Worm (Caenorhabditis elegans) whole organism, L1 larva: ENCODE results near the gene K11H3.5.

Source experiments
- C16A3.4 ChIP-seq: fragments of 150-350 bp; optimal IDR thresholded peaks from 2 replicates; lab custom pipeline; 2014; ENCODE audit warnings: missing biosample characterization, missing genetic modification characterization
- C34B4.2 ChIP-seq: sonication (generic microtip); optimal IDR thresholded peaks from 2 replicates; lab custom pipeline; 2017; ENCODE audit warnings: mild to moderate bottlenecking, missing genetic modification characterization, missing compliant biosample characterization
- F16B12.6 ChIP-seq: fragments of 150-350 bp; optimal IDR thresholded peaks from 2 replicates; lab custom pipeline; 2014; ENCODE audit warnings: missing biosample characterization, missing genetic modification characterization
- aha-1 ChIP-seq: fragments of 150-350 bp; optimal IDR thresholded peaks from 2 replicates; lab custom pipeline; 2014; ENCODE audit warnings: missing biosample characterization, missing genetic modification characterization
- ama-1 ChIP-seq: fragments of 150-350 bp; optimal IDR thresholded peaks from 2 replicates; lab custom pipeline; 2014
- blmp-1 ChIP-seq: fragments of 150-350 bp; optimal IDR thresholded peaks from 2 replicates; lab custom pipeline; 2014; ENCODE audit warnings: missing biosample characterization, missing genetic modification characterization
- ceh-63 ChIP-seq: fragments of 200-800 bp; sonication (Bioruptor generic); optimal IDR thresholded peaks from 2 replicates; lab custom pipeline; 2018; ENCODE audit warnings: mild to moderate bottlenecking, missing genetic modification characterization, missing compliant biosample characterization
- ceh-8 ChIP-seq: fragments of 200-800 bp; sonication (Bioruptor generic); optimal IDR thresholded peaks from 2 replicates; lab custom pipeline; 2018; ENCODE audit warnings: mild to moderate bottlenecking, missing genetic modification characterization, moderate library complexity, missing compliant biosample characterization
- ceh-82 ChIP-seq, 3 experiments: fragments of 150-350 bp in 1 of 3; sonication (generic microtip) in 2 of 3; optimal IDR thresholded peaks; 2 replicates each; lab custom pipeline; 2014 to 2017; ENCODE audit warnings: missing biosample characterization in 3 of 3, missing genetic modification characterization in 3 of 3
- ceh-88 ChIP-seq: fragments of 200-800 bp; sonication (Bioruptor generic); IDR thresholded peaks from 2 replicates; pipeline ENCODE4 v1.3.6; 2022; ENCODE audit warnings: missing genetic modification characterization, missing compliant biosample characterization
- ces-1 ChIP-seq: fragments of 150-350 bp; optimal IDR thresholded peaks from 2 replicates; lab custom pipeline; 2014; ENCODE audit warnings: missing biosample characterization, missing genetic modification reagents, missing genetic modification characterization
- dsc-1 ChIP-seq: sonication (generic microtip); optimal IDR thresholded peaks from 2 replicates; lab custom pipeline; 2016; ENCODE audit warnings: mild to moderate bottlenecking, missing genetic modification characterization, missing compliant biosample characterization
- efl-3 ChIP-seq: fragments of 200-800 bp; sonication (Bioruptor generic); optimal IDR thresholded peaks from 2 replicates; lab custom pipeline; 2018; ENCODE audit warnings: mild to moderate bottlenecking, missing genetic modification characterization, missing compliant biosample characterization
- egl-13 ChIP-seq: sonication (generic microtip); optimal IDR thresholded peaks from 2 replicates; lab custom pipeline; 2016; ENCODE audit warnings: missing genotype, missing genetic modification reagents, missing genetic modification characterization, missing compliant biosample characterization
- elt-3 ChIP-seq, 6 experiments: fragments of 150-350 bp in 1 of 6; sonication (generic microtip); optimal IDR thresholded peaks; 2 replicates each; lab custom pipeline; 2017 to 2018; ENCODE audit warnings: missing biosample characterization in 6 of 6, missing genetic modification characterization in 6 of 6, inconsistent platforms in 1 of 6
- ets-5 ChIP-seq: fragments of 200-800 bp; sonication (Bioruptor generic); IDR thresholded peaks from 2 replicates; pipeline ENCODE4 v1.3.6; 2022; ENCODE audit warnings: missing genetic modification characterization, missing compliant biosample characterization
- fkh-10 ChIP-seq: sonication (generic microtip); optimal IDR thresholded peaks from 2 replicates; lab custom pipeline; 2017; ENCODE audit warnings: missing biosample characterization, missing genetic modification reagents, missing genetic modification characterization
- fkh-8 ChIP-seq: sonication (generic microtip); optimal IDR thresholded peaks from 2 replicates; lab custom pipeline; 2016; ENCODE audit warnings: mild to moderate bottlenecking, missing genetic modification characterization, missing compliant biosample characterization
- fos-1 ChIP-seq: fragments of 150-350 bp; optimal IDR thresholded peaks from 2 replicates; lab custom pipeline; 2014; ENCODE audit warnings: missing biosample characterization, missing genetic modification characterization
- grh-1 ChIP-seq: fragments of 200-800 bp; sonication (Bioruptor generic); IDR thresholded peaks from 2 replicates; pipeline ENCODE4 v1.3.6; 2022; ENCODE audit warnings: missing genetic modification reagents, missing genetic modification characterization, missing compliant biosample characterization
- hlh-17 ChIP-seq: fragments of 200-800 bp; sonication (Bioruptor generic); optimal IDR thresholded peaks from 2 replicates; lab custom pipeline; 2018; ENCODE audit warnings: missing genetic modification characterization, mild to moderate bottlenecking, missing compliant biosample characterization, moderate library complexity, borderline replicate concordance
- hpl-2 ChIP-seq: fragments of 150-350 bp; optimal IDR thresholded peaks from 2 replicates; lab custom pipeline; 2014; ENCODE audit warnings: missing biosample characterization, missing genetic modification reagents, missing genetic modification characterization
- irx-1 ChIP-seq: sonication (generic microtip); optimal IDR thresholded peaks from 2 replicates; lab custom pipeline; 2016; ENCODE audit warnings: missing genetic modification characterization, missing compliant biosample characterization
- isw-1 ChIP-seq: fragments of 200-800 bp; sonication (Bioruptor generic); IDR thresholded peaks from 2 replicates; pipeline ENCODE4 v1.3.6; 2022; ENCODE audit warnings: missing genetic modification characterization, missing compliant biosample characterization
- jun-1 ChIP-seq: fragments of 150-350 bp; optimal IDR thresholded peaks from 2 replicates; lab custom pipeline; 2014; ENCODE audit warnings: missing biosample characterization, missing genetic modification reagents, missing genetic modification characterization
- lin-13 ChIP-seq: fragments of 150-350 bp; optimal IDR thresholded peaks from 2 replicates; lab custom pipeline; 2014; ENCODE audit warnings: missing biosample characterization, missing genetic modification reagents, missing genetic modification characterization
- lin-14 ChIP-seq: fragments of 200-800 bp; sonication (Bioruptor generic); optimal IDR thresholded peaks from 2 replicates; lab custom pipeline; 2018; ENCODE audit warnings: mild to moderate bottlenecking, missing genetic modification characterization, moderate library complexity, missing compliant biosample characterization
- lin-15B ChIP-seq: fragments of 150-350 bp; sonication (generic microtip); optimal IDR thresholded peaks from 3 replicates; lab custom pipeline; 2014; ENCODE audit warnings: missing biosample characterization, missing genetic modification characterization
- lin-39 ChIP-seq: fragments of 150-350 bp; optimal IDR thresholded peaks from 2 replicates; lab custom pipeline; 2014; ENCODE audit warnings: missing biosample characterization, missing genetic modification reagents, missing genetic modification characterization
- lsy-2 ChIP-seq, 2 experiments: fragments of 150-350 bp; optimal IDR thresholded peaks; 2 replicates each; lab custom pipeline; 2014; ENCODE audit warnings: missing biosample characterization in 2 of 2, missing genetic modification characterization in 2 of 2
- mef-2 ChIP-seq: fragments of 150-350 bp; optimal IDR thresholded peaks from 2 replicates; lab custom pipeline; 2014; ENCODE audit warnings: missing biosample characterization, missing genetic modification characterization
- mep-1 ChIP-seq: fragments of 150-350 bp; optimal IDR thresholded peaks from 2 replicates; lab custom pipeline; 2014; ENCODE audit warnings: missing biosample characterization, missing genetic modification characterization
- nhr-12 ChIP-seq: sonication (generic microtip); optimal IDR thresholded peaks from 2 replicates; lab custom pipeline; 2017; ENCODE audit warnings: missing biosample characterization, missing genetic modification characterization
- nhr-19 ChIP-seq: fragments of 200-800 bp; sonication (Bioruptor generic); conservative IDR thresholded peaks from 2 replicates; pipeline ENCODE4 v1.3.6; 2022; ENCODE audit warnings: missing genetic modification characterization, missing compliant biosample characterization
- nhr-28 ChIP-seq: fragments of 150-350 bp; optimal IDR thresholded peaks from 2 replicates; lab custom pipeline; 2014; ENCODE audit warnings: missing biosample characterization, missing genetic modification characterization
- nhr-71 ChIP-seq: sonication (generic microtip); optimal IDR thresholded peaks from 2 replicates; lab custom pipeline; 2016; ENCODE audit warnings: mild to moderate bottlenecking, missing genetic modification characterization, moderate library complexity, missing compliant biosample characterization
- nhr-76 ChIP-seq: sonication (generic microtip); optimal IDR thresholded peaks from 2 replicates; lab custom pipeline; 2017; ENCODE audit warnings: missing biosample characterization, missing genetic modification characterization
- nhr-84 ChIP-seq: sonication (generic microtip); optimal IDR thresholded peaks from 2 replicates; lab custom pipeline; 2017; ENCODE audit warnings: missing biosample characterization, missing genetic modification characterization
- nhr-85 ChIP-seq: sonication (generic microtip); peaks from one replicate; lab custom pipeline; 2016; ENCODE audit warnings: missing genetic modification characterization, inconsistent platforms, missing compliant biosample characterization
- pax-3 ChIP-seq: fragments of 200-800 bp; sonication (Bioruptor generic); optimal IDR thresholded peaks from 2 replicates; lab custom pipeline; 2018; ENCODE audit warnings: mild to moderate bottlenecking, missing genetic modification characterization, moderate library complexity, missing compliant biosample characterization
- pqm-1 ChIP-seq: sonication (generic microtip); optimal IDR thresholded peaks from 3 replicates; lab custom pipeline; 2017; ENCODE audit warnings: missing biosample characterization, missing genetic modification characterization
- skn-1 ChIP-seq: fragments of 150-350 bp; optimal IDR thresholded peaks from 2 replicates; lab custom pipeline; 2014; ENCODE audit warnings: missing biosample characterization, missing genetic modification characterization
- snu-23 ChIP-seq: sonication (generic microtip); optimal IDR thresholded peaks from 2 replicates; lab custom pipeline; 2016; ENCODE audit warnings: missing genetic modification characterization, missing compliant biosample characterization
- sox-4 ChIP-seq: sonication (generic microtip); optimal IDR thresholded peaks from 2 replicates; lab custom pipeline; 2016; ENCODE audit warnings: missing genetic modification characterization, missing compliant biosample characterization
- sup-37 ChIP-seq: fragments of 200-800 bp; sonication (Bioruptor generic); optimal IDR thresholded peaks from 2 replicates; lab custom pipeline; 2018; ENCODE audit warnings: mild to moderate bottlenecking, missing genetic modification characterization, missing compliant biosample characterization
- tbx-2 ChIP-seq: sonication (generic microtip); optimal IDR thresholded peaks from 2 replicates; lab custom pipeline; 2016; ENCODE audit warnings: missing genetic modification characterization, missing compliant biosample characterization
- unc-130 ChIP-seq: fragments of 150-350 bp; optimal IDR thresholded peaks from 2 replicates; lab custom pipeline; 2017; ENCODE audit warnings: missing biosample characterization, missing genetic modification characterization, inconsistent platforms
- unc-86 ChIP-seq: sonication (generic microtip); optimal IDR thresholded peaks from 2 replicates; lab custom pipeline; 2016; ENCODE audit warnings: missing genetic modification characterization, missing compliant biosample characterization
- unc-98 ChIP-seq: fragments of 200-800 bp; sonication (Bioruptor generic); IDR thresholded peaks from 2 replicates; pipeline ENCODE4 v1.3.6; 2022; ENCODE audit warnings: missing genetic modification characterization, missing compliant biosample characterization
- vab-15 ChIP-seq: sonication (generic microtip); optimal IDR thresholded peaks from 2 replicates; lab custom pipeline; 2017; ENCODE audit warnings: missing genotype, mild to moderate bottlenecking, missing genetic modification characterization, missing compliant biosample characterization
- xbp-1 ChIP-seq: sonication (generic microtip); optimal IDR thresholded peaks from 2 replicates; lab custom pipeline; 2016; ENCODE audit warnings: missing genetic modification characterization, missing compliant biosample characterization
- zip-4 ChIP-seq: fragments of 200-800 bp; sonication (Bioruptor generic); optimal IDR thresholded peaks from 2 replicates; lab custom pipeline; 2018; ENCODE audit warnings: mild to moderate bottlenecking, missing genetic modification characterization, moderate library complexity, missing compliant biosample characterization
- ztf-11 ChIP-seq, 2 experiments: sonication (generic microtip); optimal IDR thresholded peaks; 2 replicates each; lab custom pipeline; 2016 to 2017; ENCODE audit warnings: missing genetic modification characterization in 2 of 2, missing biosample characterization in 1 of 2, missing compliant biosample characterization in 1 of 2

K11H3.5 gene

DNA sequence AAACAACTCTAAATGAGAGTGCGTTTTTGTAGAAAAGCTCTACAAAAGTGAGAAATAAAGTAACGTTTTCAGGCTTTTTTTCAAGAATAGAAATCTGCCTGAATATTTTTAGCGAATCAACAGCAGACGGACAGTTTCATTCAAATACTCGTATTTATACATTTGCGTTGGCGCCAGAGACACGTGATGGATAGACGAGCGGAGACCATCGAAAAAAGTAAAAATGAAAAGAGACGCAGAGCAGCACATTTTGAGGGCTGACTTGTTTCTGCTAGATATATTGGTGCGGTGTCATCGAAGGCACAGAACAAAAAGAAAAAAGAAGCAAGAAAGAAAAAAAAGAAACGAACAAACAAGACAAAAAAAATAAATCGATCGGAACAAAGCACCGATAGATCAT lies 17.6 kb upstream of the K11H3.5 start (continued):
- TF ChIP-seq blmp-1 (tag; lab: Kevin White, UChicago), result peak; percentile 43
- TF ChIP-seq fkh-10 (GFP tag; lab: Kevin White, UChicago), result no peak
- peak; percentile 62 for TF ChIP-seq lin-13
- no peak for TF ChIP-seq dsc-1 (tag; lab: Kevin White, UChicago)
- TF ChIP-seq elt-3 (tag; optimal IDR thresholded peaks at IDR 0.05; lab: Kevin White, UChicago), result no peak
- peak; percentile 65 to 81 for TF ChIP-seq lsy-2 (tag; optimal IDR thresholded peaks at IDR 0.05; lab: Kevin White, UChicago)
- no peak for TF ChIP-seq ceh-88 (GFP tag; lab: Robert Waterston, UW)
- TF ChIP-seq ets-5 (GFP tag; lab: Robert Waterston, UW), result no peak
- no peak for TF ChIP-seq sup-37 (GFP tag; lab: Kevin White, UChicago)
- TF ChIP-seq isw-1 (GFP tag; lab: Robert Waterston, UW), result no peak
- no peak for TF ChIP-seq ces-1 (GFP tag; lab: Kevin White, UChicago)
- TF ChIP-seq xbp-1 (tag; lab: Kevin White, UChicago), result peak; percentile 11
- no peak for TF ChIP-seq zip-4 (GFP tag; lab: Kevin White, UChicago)
- TF ChIP-seq vab-15, result no peak
- no peak for TF ChIP-seq sox-4 (tag; lab: Kevin White, UChicago)
- peak; percentile 28 for TF ChIP-seq irx-1 (tag; lab: Kevin White, UChicago)
- no peak for TF ChIP-seq C34B4.2 (tag; lab: Kevin White, UChicago)
- TF ChIP-seq nhr-19 (GFP tag; lab: Robert Waterston, UW), result peak; percentile 48
- TF ChIP-seq unc-130 (tag; lab: Kevin White, UChicago), result peak; percentile 31
- no peak for TF ChIP-seq nhr-12
- peak; percentile 89 for TF ChIP-seq ama-1 (lab: Kevin White, UChicago)
- TF ChIP-seq egl-13 (tag; lab: Kevin White, UChicago), result no peak
- TF ChIP-seq nhr-28 (tag; lab: Kevin White, UChicago), result no peak
- no peak for TF ChIP-seq hlh-17
- peak; percentile 61 for TF ChIP-seq skn-1 (tag; lab: Kevin White, UChicago)
- no peak for TF ChIP-seq nhr-76
- TF ChIP-seq efl-3 (GFP tag; lab: Kevin White, UChicago), result no peak
- peak; percentile 10 for TF ChIP-seq hpl-2 (GFP tag; lab: Kevin White, UChicago)
- no peak for TF ChIP-seq mef-2 (tag; lab: Kevin White, UChicago)
- TF ChIP-seq pqm-1 (tag; lab: Kevin White, UChicago), result no peak
- TF ChIP-seq grh-1 (GFP tag; lab: Robert Waterston, UW), result 0 out of 2 replicates have a peak, but pooled peaks have one; percentile 10
- peak; percentile 56 for TF ChIP-seq tbx-2 (tag; lab: Kevin White, UChicago)
- TF ChIP-seq fkh-8 (tag; lab: Kevin White, UChicago), result no peak
- no peak for TF ChIP-seq unc-86 (tag; lab: Kevin White, UChicago)
- no peak for TF ChIP-seq lin-39
- no peak for TF ChIP-seq ceh-8 (GFP tag; lab: Kevin White, UChicago)
- TF ChIP-seq nhr-71, result peak; percentile 84
- TF ChIP-seq ceh-63, result no peak
- peak in 1 of 3 experiments; percentile 25 for TF ChIP-seq ceh-82 (tag; optimal IDR thresholded peaks at IDR 0.05; lab: Kevin White, UChicago)
- TF ChIP-seq nhr-84 (tag; lab: Kevin White, UChicago), result no peak
- TF ChIP-seq lin-14 (GFP tag; lab: Kevin White, UChicago), result peak; percentile 82
- TF ChIP-seq C16A3.4 (tag; lab: Kevin White, UChicago), result no peak
- peak; percentile 75 for TF ChIP-seq snu-23 (GFP tag; lab: Kevin White, UChicago)
- TF ChIP-seq fos-1 (tag; lab: Kevin White, UChicago), result peak; percentile 41
- peak; percentile 60 for TF ChIP-seq F16B12.6 (tag; lab: Kevin White, UChicago)
- TF ChIP-seq ztf-11 (tag; optimal IDR thresholded peaks at IDR 0.05; lab: Kevin White, UChicago), result no peak
- TF ChIP-seq unc-98 (GFP tag; lab: Robert Waterston, UW), result no peak
- TF ChIP-seq jun-1 (tag; lab: Kevin White, UChicago), result peak; percentile 17
- peak; percentile 86 for TF ChIP-seq nhr-85
- TF ChIP-seq mep-1 (tag; lab: Kevin White, UChicago), result peak; percentile 76
- TF ChIP-seq lin-15B (tag; lab: Kevin White, UChicago), result no peak
- no peak for TF ChIP-seq pax-3 (tag; lab: Kevin White, UChicago)
- no peak for TF ChIP-seq aha-1 (tag; lab: Kevin White, UChicago)
